Worm (Caenorhabditis elegans): Measurements from ENCODE around the gene C06B8.3.
A peak's percentile ranks its signal among the peaks of the same experiment; 100 is the strongest.

C06B8.3 gene

DNA sequence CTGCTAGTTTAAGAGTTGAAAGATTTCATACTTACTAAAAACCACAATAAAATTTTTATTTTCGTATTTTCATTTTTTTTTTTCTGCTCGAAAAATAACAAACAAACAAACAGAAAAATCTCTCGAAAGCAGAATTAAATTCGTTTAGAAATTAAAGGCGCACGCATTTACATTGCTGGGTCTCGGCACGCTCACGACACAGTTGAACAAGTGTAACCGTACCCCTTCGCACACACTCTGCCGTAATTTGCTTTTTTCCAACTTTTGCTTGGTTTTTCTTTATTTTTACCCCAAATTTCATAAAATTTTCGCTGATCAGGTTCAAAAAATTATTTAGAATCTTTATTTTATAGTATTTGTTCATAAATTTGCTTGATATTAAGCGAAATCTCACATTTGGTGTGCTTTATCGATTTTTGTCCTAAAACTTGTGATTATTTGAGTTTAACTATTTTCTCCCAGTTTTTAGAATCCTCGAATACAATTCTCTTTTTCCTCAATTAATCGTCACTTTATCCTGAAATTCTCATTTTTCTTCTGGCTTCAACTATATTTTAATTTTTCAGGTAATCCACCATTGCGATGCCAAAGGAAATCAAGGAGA lies 27.3 kb upstream of the C06B8.3 start, which contains the start of gene rpl-38 (continued):
- TF ChIP-seq madf-9 (GFP tag; conservative IDR thresholded peaks at IDR 0.05) (no peak), nhr-48 (tag; optimal IDR thresholded peaks at IDR 0.05) (peak; percentile 39), Y105C5A.15 (GFP tag; IDR thresholded peaks at IDR 0.05) (no peak), php-3 (GFP tag; IDR thresholded peaks at IDR 0.05) (0 out of 2 replicates have a peak, but pooled peaks have one; percentile 26), nhr-42 (GFP tag; IDR thresholded peaks at IDR 0.05) (no peak), dpl-1 (GFP tag; optimal IDR thresholded peaks at IDR 0.05) (peak; percentile 80), ceh-82 (tag; optimal IDR thresholded peaks at IDR 0.05) (no peak), lir-3 (tag; optimal IDR thresholded peaks at IDR 0.05) (no peak), fos-1 (tag; optimal IDR thresholded peaks at IDR 0.05) (no peak), spr-1 (tag; optimal IDR thresholded peaks at IDR 0.05) (peak; percentile 58), aly-2 (tag; optimal IDR thresholded peaks at IDR 0.05) (no peak), mep-1 (tag; optimal IDR thresholded peaks at IDR 0.05) (peak; percentile 83), ZK337.2 (GFP tag; IDR thresholded peaks at IDR 0.05) (no peak), nhr-77 (tag; optimal IDR thresholded peaks at IDR 0.05) (peak; percentile 83), hlh-11 (tag; optimal IDR thresholded peaks at IDR 0.05) (peak; percentile 56), spr-3 (GFP tag; optimal IDR thresholded peaks at IDR 0.05) (no peak), pqm-1 (tag; optimal IDR thresholded peaks at IDR 0.05) (no peak), hlh-30 (tag; optimal IDR thresholded peaks at IDR 0.05; ENCODE audit: insufficient read depth) (peak; percentile 76), nhr-28 (tag; optimal IDR thresholded peaks at IDR 0.05) (peak; percentile 42), ceh-28 (tag; optimal IDR thresholded peaks at IDR 0.05) (no peak), egl-27 (tag; optimal IDR thresholded peaks at IDR 0.05) (no peak), Y75B8A.6 (GFP tag; IDR thresholded peaks at IDR 0.05) (no peak), hif-1 (tag; optimal IDR thresholded peaks at IDR 0.05) (peak in 1 of 2 experiments; percentile 62), zip-11 (GFP tag; IDR thresholded peaks at IDR 0.05) (no peak), daf-12 (tag; optimal IDR thresholded peaks at IDR 0.05) (no peak), nhr-25 (tag; optimal IDR thresholded peaks at IDR 0.05; ENCODE audit: borderline replicate concordance, insufficient read depth) (no peak), zip-2 (tag; optimal IDR thresholded peaks at IDR 0.05) (no peak), lsy-2 (tag; optimal IDR thresholded peaks at IDR 0.05) (peak; percentile 95 to 99), daf-8 (GFP tag; IDR thresholded peaks at IDR 0.05) (no peak), ceh-20 (GFP tag; IDR thresholded peaks at IDR 0.05) (0 out of 2 replicates have a peak, but pooled peaks have one; percentile 40), attf-4 (tag; optimal IDR thresholded peaks at IDR 0.05) (no peak), fkh-10 (GFP tag; optimal IDR thresholded peaks at IDR 0.05) (peak; percentile 29), mdl-1 (tag; optimal IDR thresholded peaks at IDR 0.05) (no peak), ZK546.5 (tag; optimal IDR thresholded peaks at IDR 0.05) (no peak), T26A8.4 (GFP tag; IDR thresholded peaks at IDR 0.05) (peak; percentile 55; the same call in 1 of the 2 replicates), ctbp-1 (GFP tag; IDR thresholded peaks at IDR 0.05) (peak; percentile 44; the same call in 1 of the 2 replicates), egl-43 (GFP tag; IDR thresholded peaks at IDR 0.05) (no peak), ama-1 (optimal IDR thresholded peaks at IDR 0.05) (no peak), F10B5.3 (tag; optimal IDR thresholded peaks at IDR 0.05) (peak; percentile 56), ztf-7 (tag; optimal IDR thresholded peaks at IDR 0.05) (no peak), zfp-2 (tag; optimal IDR thresholded peaks at IDR 0.05) (no peak), nhr-237 (tag; optimal IDR thresholded peaks at IDR 0.05) (no peak), rbr-2 (tag; optimal IDR thresholded peaks at IDR 0.05) (peak; percentile 69), F44E2.7 (GFP tag; IDR thresholded peaks at IDR 0.05) (no peak), nhr-11 (tag; optimal IDR thresholded peaks at IDR 0.05) (peak; percentile 63), nhr-111 (GFP tag; optimal IDR thresholded peaks at IDR 0.05) (no peak), lin-39 (tag; optimal IDR thresholded peaks at IDR 0.05) (no peak), R02D3.7 (tag; optimal IDR thresholded peaks at IDR 0.05) (no peak), dmd-9 (GFP tag; IDR thresholded peaks at IDR 0.05) (peak; percentile 58; the same call in 1 of the 2 replicates), lim-7 (GFP tag; IDR thresholded peaks at IDR 0.05) (no peak), nhr-10 (tag; optimal IDR thresholded peaks at IDR 0.05) (no peak), lin-13 (GFP tag; optimal IDR thresholded peaks at IDR 0.05) (peak; percentile 72)
